Worm (Caenorhabditis elegans) whole organism, young adult: ENCODE data around the gene C18H9.1.

Experiments used
- F10E7.11 ChIP-seq: sonication (generic microtip); optimal IDR thresholded peaks from 2 replicates; lab custom pipeline; 2017; ENCODE audit warnings: mild to moderate bottlenecking, missing genetic modification characterization, moderate library complexity, missing compliant biosample characterization
- F52B5.7 ChIP-seq: sonication (generic microtip); optimal IDR thresholded peaks from 2 replicates; lab custom pipeline; 2016; ENCODE audit warnings: mild to moderate bottlenecking, missing genetic modification characterization, missing compliant biosample characterization
- atf-7 ChIP-seq: sonication (generic microtip); optimal IDR thresholded peaks from 2 replicates; lab custom pipeline; 2017; ENCODE audit warnings: mild to moderate bottlenecking, missing genetic modification characterization, missing compliant biosample characterization
- sdz-38 ChIP-seq: sonication (generic microtip); optimal IDR thresholded peaks from 2 replicates; lab custom pipeline; 2016; ENCODE audit warnings: missing genotype, missing genetic modification characterization, missing compliant biosample characterization
- sea-2 ChIP-seq: fragments of 200-800 bp; sonication (Bioruptor generic); IDR thresholded peaks from 2 replicates; pipeline ENCODE4 v1.3.6; 2022; ENCODE audit warnings: missing genetic modification characterization, missing compliant biosample characterization
- unc-62 ChIP-seq: fragments of 150-350 bp; optimal IDR thresholded peaks from 2 replicates; lab custom pipeline; 2014; ENCODE audit warnings: missing biosample characterization, missing genetic modification reagents, missing genetic modification characterization

DNA sequence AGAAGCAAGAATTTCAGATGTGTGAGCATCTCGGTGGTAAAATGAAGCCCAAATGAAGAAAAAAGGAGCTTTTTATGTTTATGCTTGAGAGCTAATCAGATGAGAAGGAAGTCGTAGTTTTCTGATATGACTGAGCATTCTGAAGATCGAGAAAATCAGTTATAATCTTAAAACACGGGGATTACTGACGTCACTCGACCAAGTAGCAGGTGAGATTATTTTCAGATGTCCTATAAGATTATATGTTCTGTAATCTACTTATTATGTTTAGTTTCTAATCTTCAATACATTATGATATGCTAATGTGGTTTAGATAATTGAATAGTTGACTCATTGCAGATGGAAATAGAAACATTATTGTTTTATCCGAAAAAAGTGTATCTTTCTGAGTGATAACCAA is 46.9 kb downstream of the C18H9.1 start, which contains the start of gene ins-14:
- TF ChIP-seq sea-2 (GFP tag; lab: Robert Waterston, UW) (no peak), F10E7.11 (tag; lab: Kevin White, UChicago) (no peak), atf-7 (no peak), F52B5.7 (tag; lab: Kevin White, UChicago) (no peak), sdz-38 (tag; lab: Kevin White, UChicago) (no peak), unc-62 (GFP tag; lab: Kevin White, UChicago) (no peak)
